Fruit fly (Drosophila melanogaster) whole organism, adult: ENCODE results near the gene Kaz-m1.

Source experiments
- CG11617 ChIP-seq: fragments of 200-800 bp; sonication (Bioruptor generic); optimal IDR thresholded peaks from 2 replicates; lab custom pipeline; 2017; ENCODE audit warnings: mild to moderate bottlenecking, missing biosample characterization, missing genetic modification reagents, missing genetic modification characterization
- CG12768 ChIP-seq: fragments of 200-800 bp; sonication (Bioruptor generic); optimal IDR thresholded peaks from 2 replicates; lab custom pipeline; 2017; ENCODE audit warnings: missing biosample characterization, missing genetic modification characterization, mild to moderate bottlenecking, moderate library complexity, missing genetic modification reagents
- CG14711 ChIP-seq: fragments of 200-800 bp; sonication (Bioruptor generic); optimal IDR thresholded peaks from 2 replicates; lab custom pipeline; 2018; ENCODE audit warnings: missing biosample characterization, mild to moderate bottlenecking, missing genetic modification characterization, moderate library complexity
- CG1620 ChIP-seq: fragments of 200-800 bp; sonication (Bioruptor generic); optimal IDR thresholded peaks from 2 replicates; lab custom pipeline; 2016; ENCODE audit warnings: missing biosample characterization, missing genetic modification characterization
- CG33017 ChIP-seq: fragments of 200-800 bp; sonication (Bioruptor generic); optimal IDR thresholded peaks from 2 replicates; lab custom pipeline; 2018; ENCODE audit warnings: missing biosample characterization, mild to moderate bottlenecking, missing genetic modification characterization, moderate library complexity
- CG5204 ChIP-seq: fragments of 200-800 bp; sonication (Bioruptor generic); optimal IDR thresholded peaks from 2 replicates; lab custom pipeline; 2016; ENCODE audit warnings: missing biosample characterization, missing genetic modification characterization
- CG7045 ChIP-seq: fragments of 200-800 bp; sonication (Bioruptor generic); optimal IDR thresholded peaks from 2 replicates; lab custom pipeline; 2017; ENCODE audit warnings: missing biosample characterization, mild to moderate bottlenecking, missing genetic modification characterization
- CG7101 ChIP-seq: fragments of 200-800 bp; sonication (Bioruptor generic); optimal IDR thresholded peaks from 2 replicates; lab custom pipeline; 2018; ENCODE audit warnings: missing biosample characterization, mild to moderate bottlenecking, missing genetic modification characterization, moderate library complexity
- Clk ChIP-seq: fragments of 200-800 bp; sonication (Bioruptor generic); optimal IDR thresholded peaks from 2 replicates; lab custom pipeline; 2017; ENCODE audit warnings: missing biosample characterization, missing genetic modification characterization
- Crg-1 ChIP-seq: fragments of 200-800 bp; sonication (Bioruptor generic); optimal IDR thresholded peaks from 2 replicates; lab custom pipeline; 2016; ENCODE audit warnings: missing biosample characterization, missing genetic modification characterization
- Hr96 ChIP-seq: fragments of 200-800 bp; sonication (Bioruptor generic); optimal IDR thresholded peaks from 2 replicates; lab custom pipeline; 2016; ENCODE audit warnings: missing biosample characterization, missing genetic modification characterization
- Mnt ChIP-seq: fragments of 200-800 bp; sonication (Bioruptor generic); optimal IDR thresholded peaks from 2 replicates; lab custom pipeline; 2016; ENCODE audit warnings: missing biosample characterization, mild to moderate bottlenecking, missing genetic modification characterization
- bab1 ChIP-seq: fragments of 200-800 bp; sonication (Bioruptor generic); optimal IDR thresholded peaks from 3 replicates; lab custom pipeline; 2019; ENCODE audit warnings: missing biosample characterization, mild to moderate bottlenecking, missing genetic modification characterization, moderate library complexity
- cic ChIP-seq: fragments of 200-800 bp; sonication (Bioruptor generic); optimal IDR thresholded peaks from 2 replicates; lab custom pipeline; 2017; ENCODE audit warnings: missing biosample characterization, mild to moderate bottlenecking, missing genetic modification characterization, moderate library complexity
- cnc ChIP-seq, 2 experiments: fragments of >200 bp; optimal IDR thresholded peaks; 2 replicates each; lab custom pipeline; 2017
- kay ChIP-seq: fragments of 200-800 bp; sonication (Bioruptor generic); peaks from one replicate; lab custom pipeline; 2016; ENCODE audit warnings: missing biosample characterization, missing genetic modification characterization, borderline replicate concordance
- ovo ChIP-seq: fragments of 200-800 bp; sonication (Bioruptor generic); optimal IDR thresholded peaks from 2 replicates; lab custom pipeline; 2016; ENCODE audit warnings: missing biosample characterization, missing genetic modification characterization
- pad ChIP-seq: fragments of 200-800 bp; sonication (Bioruptor generic); optimal IDR thresholded peaks from 3 replicates; lab custom pipeline; 2017; ENCODE audit warnings: missing biosample characterization, missing genetic modification characterization, mild to moderate bottlenecking, moderate library complexity, missing genetic modification reagents
- tj ChIP-seq: fragments of 200-800 bp; sonication (Bioruptor generic); optimal IDR thresholded peaks from 3 replicates; lab custom pipeline; 2017; ENCODE audit warnings: missing biosample characterization, mild to moderate bottlenecking, missing genetic modification characterization, moderate library complexity
- toe ChIP-seq: fragments of 200-800 bp; sonication (Bioruptor generic); optimal IDR thresholded peaks from 2 replicates; lab custom pipeline; 2016; ENCODE audit warnings: missing biosample characterization, missing genetic modification characterization

The Kaz-m1 gene

DNA sequence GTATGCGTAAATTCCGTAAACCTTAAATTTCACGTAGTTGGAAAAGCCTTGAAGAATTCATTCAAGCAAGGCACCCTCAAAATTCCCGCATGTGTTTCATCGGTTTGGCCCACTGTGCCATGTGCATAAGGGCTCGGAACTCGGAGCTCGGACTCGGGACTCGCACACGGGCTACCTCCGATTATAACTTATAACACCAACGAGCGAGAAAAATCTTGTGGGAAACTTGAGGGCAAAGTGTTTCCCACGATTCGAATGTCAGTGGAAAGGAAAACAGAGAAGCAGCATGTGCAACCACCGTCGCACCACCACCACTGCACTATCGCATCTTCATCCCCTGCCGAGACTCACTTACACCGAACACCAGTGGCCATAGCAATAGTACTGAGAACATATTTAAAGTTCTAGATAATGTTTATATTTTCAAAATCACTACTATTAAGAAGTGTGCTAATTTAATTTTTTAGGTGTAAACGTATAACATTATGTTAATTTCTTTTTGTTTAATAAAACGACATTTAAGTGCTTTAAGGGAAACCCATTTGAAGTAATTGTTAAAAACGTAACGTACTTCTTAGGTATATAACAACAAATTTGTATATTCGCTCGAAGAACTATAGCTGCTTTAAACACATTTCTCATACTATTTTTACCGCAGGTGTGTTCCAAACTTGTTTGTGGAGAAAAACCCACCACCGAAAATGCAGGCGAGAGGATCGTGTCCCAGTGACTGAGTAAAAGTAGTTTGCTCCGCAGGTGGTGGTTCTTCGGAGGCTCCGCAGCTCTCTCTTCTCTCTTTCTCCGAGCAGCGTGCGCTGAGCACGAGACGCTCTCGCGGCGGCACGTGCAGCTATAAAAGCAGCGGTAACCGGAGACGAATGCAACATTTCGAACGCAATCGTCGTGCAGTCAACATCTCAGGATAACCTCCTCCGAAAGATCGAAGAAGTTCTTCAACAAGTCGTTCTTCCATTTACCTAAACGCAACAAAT is 21.9 kb downstream of the Kaz-m1 start:
- TF ChIP-seq CG11617 (GFP tag; lab: Kevin White, UChicago) (no peak), pad (GFP tag; lab: Kevin White, UChicago) (no peak), CG12768 (GFP tag; lab: Kevin White, UChicago) (no peak), CG7101 (peak; percentile 34)

DNA sequence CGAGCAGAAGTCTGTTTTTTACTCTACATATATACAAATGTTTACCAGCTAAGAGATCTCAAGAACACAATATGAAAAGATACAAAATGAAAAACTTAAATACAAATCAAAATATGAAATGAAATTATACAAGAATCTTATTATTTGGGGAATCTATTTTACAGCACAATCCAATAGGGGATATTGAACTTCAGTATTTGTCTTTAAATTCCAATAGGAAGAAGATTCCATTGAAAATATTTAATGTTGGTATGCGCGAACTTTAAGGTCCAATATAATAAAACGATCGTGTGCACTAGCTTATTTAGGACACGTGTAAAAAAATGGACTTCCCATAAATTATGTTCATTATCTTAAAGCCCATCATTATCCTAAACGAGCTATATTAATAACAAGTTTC is 23.4 kb downstream of the Kaz-m1 start:
- TF ChIP-seq toe (GFP tag; lab: Kevin White, UChicago): no peak
- TF ChIP-seq CG11617 (GFP tag; lab: Kevin White, UChicago): no peak
- no peak for TF ChIP-seq ovo (GFP tag; lab: Kevin White, UChicago)
- no peak for TF ChIP-seq CG7101
- TF ChIP-seq CG5204 (GFP tag; lab: Kevin White, UChicago): no peak
- no peak for TF ChIP-seq Mnt (GFP tag; lab: Kevin White, UChicago)
- no peak for TF ChIP-seq CG33017 (tag; lab: Kevin White, UChicago)
- TF ChIP-seq CG7045 (GFP tag; lab: Kevin White, UChicago): no peak
- no peak for TF ChIP-seq CG12768 (GFP tag; lab: Kevin White, UChicago)
- TF ChIP-seq tj (GFP tag; lab: Kevin White, UChicago): no peak
- TF ChIP-seq CG14711: no peak

DNA sequence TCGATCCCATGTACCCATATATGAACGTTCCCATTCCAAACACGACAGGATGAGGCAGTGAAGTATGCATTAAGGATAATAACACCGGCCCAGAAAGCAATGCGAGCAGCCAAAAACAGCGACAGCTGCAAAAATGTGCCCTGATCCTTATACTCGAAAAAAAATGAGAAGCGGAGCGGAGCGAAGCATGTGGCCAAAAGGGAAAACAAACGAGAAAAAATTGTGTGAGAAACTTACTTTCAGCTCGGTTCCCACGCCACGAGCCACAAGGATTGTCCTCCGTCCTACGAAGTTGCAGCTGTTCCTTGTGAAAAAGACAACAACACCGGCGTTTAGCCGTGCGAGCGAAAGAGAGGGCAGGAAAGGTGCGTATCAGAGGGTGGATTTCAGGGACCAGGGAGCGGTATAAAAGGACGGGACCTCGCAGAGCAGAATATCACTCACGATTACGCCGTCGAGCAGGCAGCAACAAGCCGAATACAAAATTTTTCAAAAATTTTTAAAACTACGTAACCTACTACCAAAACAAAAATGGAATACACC is 25.3 kb downstream of the Kaz-m1 start:
- TF ChIP-seq ovo (GFP tag; lab: Kevin White, UChicago): no peak
- no peak for TF ChIP-seq CG14711
- TF ChIP-seq CG12768 (GFP tag; lab: Kevin White, UChicago): no peak
- TF ChIP-seq CG1620 (GFP tag; lab: Kevin White, UChicago): no peak
- no peak for TF ChIP-seq CG33017 (tag; lab: Kevin White, UChicago)
- no peak for TF ChIP-seq Clk (GFP tag; lab: Kevin White, UChicago)
- no peak for TF ChIP-seq tj (GFP tag; lab: Kevin White, UChicago)
- no peak for TF ChIP-seq Mnt (GFP tag; lab: Kevin White, UChicago)
- no peak for TF ChIP-seq kay
- TF ChIP-seq pad (GFP tag; lab: Kevin White, UChicago): no peak
- TF ChIP-seq CG7045 (GFP tag; lab: Kevin White, UChicago): no peak

DNA sequence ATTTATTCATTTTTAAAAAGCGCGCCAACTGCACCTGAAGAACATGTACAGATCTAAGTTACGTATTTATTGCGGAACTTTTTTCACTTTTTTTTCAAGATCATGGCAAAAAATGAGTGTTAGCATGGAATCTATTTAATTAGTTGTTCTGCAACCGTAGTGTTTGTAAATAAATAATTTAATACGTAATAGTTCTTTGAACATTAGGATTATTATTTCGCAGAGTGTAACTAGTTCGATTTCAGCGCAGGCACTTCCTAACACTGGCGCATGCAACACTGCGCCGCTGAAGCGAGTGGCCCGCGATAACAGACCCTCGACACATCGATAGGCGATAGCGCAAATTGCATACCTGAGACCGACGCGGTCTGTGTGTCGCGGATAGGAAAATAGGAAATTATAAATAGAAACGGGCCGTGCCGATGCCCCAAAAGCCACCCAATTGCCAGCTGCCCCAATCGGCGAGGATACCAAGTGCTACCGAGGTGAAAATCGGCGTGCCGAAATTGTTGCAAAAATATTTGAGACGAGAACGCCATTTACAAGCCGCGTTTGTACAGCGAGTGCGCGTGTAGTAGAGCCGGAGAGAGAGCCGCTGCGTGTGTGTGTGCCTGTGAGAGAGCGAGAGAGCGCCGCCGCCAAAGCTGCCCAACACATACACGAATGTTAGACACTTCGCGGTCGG is 27.0 kb downstream of the Kaz-m1 start, which contains the start of gene gro:
Gene gro, plus strand, starts transcription at position 320 of the 685 bp plus-strand sequence.
- TF ChIP-seq CG7045 (GFP tag; lab: Kevin White, UChicago) (peak; percentile 65), toe (GFP tag; lab: Kevin White, UChicago) (peak; percentile 88), Crg-1 (GFP tag; lab: Kevin White, UChicago) (peak; percentile 86), ovo (GFP tag; lab: Kevin White, UChicago) (peak; percentile 79), Hr96 (GFP tag; lab: Kevin White, UChicago) (peak; percentile 74), CG33017 (tag; lab: Kevin White, UChicago) (peak; percentile 60), kay (peak; percentile 91), CG7101 (peak; percentile 68), cnc (optimal IDR thresholded peaks at IDR 0.05; lab: Kevin White, UChicago) (no peak), CG1620 (GFP tag; lab: Kevin White, UChicago) (peak; percentile 86), CG11617 (GFP tag; lab: Kevin White, UChicago) (peak; percentile 22), cic (no peak), CG12768 (GFP tag; lab: Kevin White, UChicago) (peak; percentile 40), CG14711 (no peak), Clk (GFP tag; lab: Kevin White, UChicago) (peak; percentile 68), tj (GFP tag; lab: Kevin White, UChicago) (no peak), bab1 (GFP tag; lab: Kevin White, UChicago) (peak; percentile 62), pad (GFP tag; lab: Kevin White, UChicago) (peak; percentile 65), CG5204 (GFP tag; lab: Kevin White, UChicago) (peak; percentile 80), Mnt (GFP tag; lab: Kevin White, UChicago) (peak; percentile 79)

DNA sequence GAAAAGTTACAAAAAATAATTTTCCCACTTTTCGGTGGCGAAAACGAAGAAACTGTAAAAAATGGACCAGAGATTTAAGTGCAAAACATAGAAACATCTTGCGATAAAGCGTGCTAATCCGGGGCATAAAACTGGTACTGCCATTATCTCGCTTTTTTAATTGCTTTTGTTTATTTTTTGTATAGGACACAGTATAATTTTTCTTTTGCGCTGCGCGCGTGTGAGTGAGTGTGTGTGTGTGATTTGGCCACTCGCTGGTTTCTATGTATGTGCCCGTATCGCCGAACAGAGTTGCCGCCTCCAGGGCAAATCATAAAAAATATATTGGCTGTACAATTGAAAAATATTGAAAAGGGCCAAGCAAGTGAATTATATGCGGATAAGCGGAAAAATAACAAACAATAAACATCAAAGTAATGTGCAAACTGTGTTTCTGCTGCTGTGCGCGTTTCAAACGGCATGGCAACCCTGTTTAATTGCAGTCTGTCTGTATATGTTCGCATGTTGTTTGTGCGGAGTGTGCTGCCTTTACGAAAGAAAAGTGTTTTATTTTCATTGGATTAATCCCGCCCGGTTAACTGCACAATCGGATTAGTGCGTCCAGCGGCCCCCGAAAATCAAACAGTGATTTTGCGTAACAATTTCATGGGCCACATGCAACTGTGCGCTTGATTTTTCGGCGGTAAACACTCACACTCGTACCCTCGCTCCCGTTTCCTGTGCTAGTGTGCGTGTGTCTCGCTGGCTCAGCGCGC is 27.8 kb downstream of the Kaz-m1 start:
- TF ChIP-seq kay (no peak), Crg-1 (GFP tag; lab: Kevin White, UChicago) (peak; percentile 92), bab1 (GFP tag; lab: Kevin White, UChicago) (peak; percentile 93), ovo (GFP tag; lab: Kevin White, UChicago) (peak; percentile 67), CG1620 (GFP tag; lab: Kevin White, UChicago) (peak; percentile 87), toe (GFP tag; lab: Kevin White, UChicago) (peak; percentile 96), CG7101 (peak; percentile 92), CG7045 (GFP tag; lab: Kevin White, UChicago) (peak; percentile 93), CG14711 (peak; percentile 100), tj (GFP tag; lab: Kevin White, UChicago) (peak; percentile 81), pad (GFP tag; lab: Kevin White, UChicago) (peak; percentile 70), CG11617 (GFP tag; lab: Kevin White, UChicago) (peak; percentile 95), Mnt (GFP tag; lab: Kevin White, UChicago) (peak; percentile 91), Clk (GFP tag; lab: Kevin White, UChicago) (peak; percentile 82), CG5204 (GFP tag; lab: Kevin White, UChicago) (peak; percentile 96), CG33017 (tag; lab: Kevin White, UChicago) (peak; percentile 90), CG12768 (GFP tag; lab: Kevin White, UChicago) (peak; percentile 93), cnc (optimal IDR thresholded peaks at IDR 0.05; lab: Kevin White, UChicago) (no peak), cic (peak; percentile 54), Hr96 (GFP tag; lab: Kevin White, UChicago) (peak; percentile 96)
